Worm (Caenorhabditis elegans) whole organism, L4 larva: ENCODE data around the gene Y41C4A.22.

Source experiments
- ama-1 ChIP-seq: fragments of 150-350 bp; optimal IDR thresholded peaks from 2 replicates; lab custom pipeline; 2014; ENCODE audit warnings: inconsistent platforms, mixed read lengths
- ceh-28 ChIP-seq: fragments of 150-350 bp; optimal IDR thresholded peaks from 2 replicates; lab custom pipeline; 2014; ENCODE audit warnings: missing biosample characterization, missing genetic modification reagents, missing genetic modification characterization
- daf-12 ChIP-seq: fragments of 150-350 bp; optimal IDR thresholded peaks from 2 replicates; lab custom pipeline; 2014; ENCODE audit warnings: missing biosample characterization, missing genetic modification reagents, missing genetic modification characterization
- egl-43 ChIP-seq: fragments of 200-800 bp; sonication (Bioruptor generic); IDR thresholded peaks from 2 replicates; pipeline ENCODE4 v1.3.6; 2022; ENCODE audit warnings: missing genetic modification reagents, missing genetic modification characterization, missing compliant biosample characterization
- lin-15B ChIP-seq: fragments of 150-350 bp; sonication (generic microtip); optimal IDR thresholded peaks from 3 replicates; lab custom pipeline; 2014; ENCODE audit warnings: missing biosample characterization, missing genetic modification characterization
- mdl-1 ChIP-seq, 2 experiments: fragments of 150-350 bp in 1 of 2; sonication (generic microtip) in 1 of 2; optimal IDR thresholded peaks; 2 replicates each; lab custom pipeline; 2014 to 2017; ENCODE audit warnings: missing biosample characterization in 2 of 2, missing genetic modification characterization in 2 of 2

ce11 chrIII:11657185-11657817 lies 37.8 kb upstream of the Y41C4A.22 start, which contains the start of gene crh-1:
- TF ChIP-seq daf-12 (tag; lab: Kevin White, UChicago) (no peak), ceh-28 (tag; lab: Kevin White, UChicago) (no peak), mdl-1 (tag; optimal IDR thresholded peaks at IDR 0.05; lab: Kevin White, UChicago) (peak in 1 of 2 experiments; percentile 62), ama-1 (lab: Kevin White, UChicago) (no peak), egl-43 (no peak), lin-15B (tag; lab: Kevin White, UChicago) (no peak)
